Worm (Caenorhabditis elegans) whole organism, L4/young adult: Measurements from ENCODE around the gene C32D5.12.

Source experiments
- W03F9.2 ChIP-seq: fragments of 150-350 bp; optimal IDR thresholded peaks from 2 replicates; lab custom pipeline; 2014; ENCODE audit warnings: missing biosample characterization, missing genetic modification characterization
- dao-5 ChIP-seq: sonication (generic microtip); optimal IDR thresholded peaks from 2 replicates; lab custom pipeline; 2016; ENCODE audit warnings: missing genotype, missing genetic modification characterization, moderate library complexity, missing compliant biosample characterization
- him-1 ChIP-seq: sonication (generic microtip); optimal IDR thresholded peaks from 2 replicates; lab custom pipeline; 2016; ENCODE audit warnings: missing genotype, missing genetic modification reagents, missing genetic modification characterization, missing compliant biosample characterization

The C32D5.12 gene

ce11 chrII:6331222-6331830, 27.5 kb downstream of the C32D5.12 start, which contains the start of gene set-4:
Gene set-4 (minus strand): TSS chrII:6331341.
- TF ChIP-seq dao-5 (tag; lab: Kevin White, UChicago) (no peak), W03F9.2 (tag; lab: Kevin White, UChicago) (peak; percentile 51), him-1 (tag; lab: Kevin White, UChicago) (peak; percentile 78)

DNA sequence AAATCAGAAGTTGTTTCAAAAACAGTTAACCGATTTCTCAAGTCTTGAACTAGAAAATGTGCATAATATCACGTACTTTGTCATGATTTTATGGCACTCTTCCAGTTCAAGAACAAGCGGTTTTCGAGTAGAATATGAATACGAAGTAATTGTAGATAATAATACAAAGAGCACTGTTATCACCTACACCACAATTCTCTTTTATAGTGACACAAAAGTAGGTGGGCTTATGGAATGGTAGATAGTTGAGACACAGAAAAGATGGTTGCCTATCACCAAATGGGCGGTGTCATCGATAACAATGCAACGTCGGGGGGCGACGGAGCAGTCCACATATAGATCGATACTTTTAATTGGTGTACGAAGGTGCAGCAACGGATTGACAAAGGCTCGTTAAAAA, 30.1 kb downstream of the C32D5.12 start:
- no peak for TF ChIP-seq him-1 (tag; lab: Kevin White, UChicago)
- no peak for TF ChIP-seq W03F9.2 (tag; lab: Kevin White, UChicago)
- no peak for TF ChIP-seq dao-5 (tag; lab: Kevin White, UChicago)

DNA sequence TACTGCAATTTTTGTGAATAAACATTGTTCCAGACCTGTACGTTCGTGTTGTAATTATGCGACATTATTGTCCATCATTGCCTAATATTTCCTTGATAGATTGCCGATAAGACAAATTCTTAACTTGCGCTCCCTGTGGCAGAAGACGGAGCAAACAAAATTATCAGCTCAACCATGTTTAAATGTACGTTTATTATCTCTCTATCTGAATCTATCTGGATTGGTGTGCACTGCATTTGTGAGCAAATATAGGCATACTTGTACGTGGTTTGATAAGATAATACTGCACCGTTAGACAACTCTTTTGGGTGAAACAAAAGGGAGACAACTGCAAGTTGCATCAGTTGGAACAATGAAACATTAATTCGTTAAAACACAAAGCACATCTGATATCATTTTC, 31.5 kb downstream of the C32D5.12 start:
- no peak for TF ChIP-seq him-1 (tag; lab: Kevin White, UChicago)
- no peak for TF ChIP-seq dao-5 (tag; lab: Kevin White, UChicago)
- no peak for TF ChIP-seq W03F9.2 (tag; lab: Kevin White, UChicago)

- no peak for TF ChIP-seq dao-5 (tag; lab: Kevin White, UChicago)
- TF ChIP-seq W03F9.2 (tag; lab: Kevin White, UChicago), result no peak
- no peak for TF ChIP-seq him-1 (tag; lab: Kevin White, UChicago)
These were observed 34.7 kb downstream of the C32D5.12 start, which contains the start of gene sma-6 for ce11 chrII:6324086-6324485. Gene sma-6 (plus strand): TSS chrII:6324484.

ce11 chrII:6322979-6323378, 35.8 kb downstream of the C32D5.12 start, which contains the start of gene C32D5.4:
Gene C32D5.4 (minus strand): TSS chrII:6323079.
- TF ChIP-seq him-1 (tag; lab: Kevin White, UChicago) (no peak), W03F9.2 (tag; lab: Kevin White, UChicago) (no peak), dao-5 (tag; lab: Kevin White, UChicago) (no peak)

DNA sequence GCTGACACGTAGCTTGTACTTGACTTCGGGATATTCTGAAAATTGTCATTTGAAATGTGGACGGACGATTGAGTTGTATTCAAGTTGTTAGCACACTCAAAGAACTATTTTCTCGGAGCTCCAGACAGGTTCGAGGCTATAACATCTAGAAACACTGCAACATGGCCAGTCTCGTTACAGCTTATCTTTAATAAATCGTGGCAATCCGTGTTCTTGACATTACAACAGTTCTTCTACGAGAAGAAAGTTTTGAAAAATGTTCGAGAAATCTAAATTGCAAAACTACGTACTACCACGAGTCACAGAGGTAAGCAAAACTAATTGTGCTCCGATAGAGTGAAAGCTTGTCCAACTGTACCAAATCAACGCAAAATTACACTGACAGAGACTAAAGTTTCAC, 36.7 kb downstream of the C32D5.12 start:
- TF ChIP-seq W03F9.2 (tag; lab: Kevin White, UChicago) (no peak), him-1 (tag; lab: Kevin White, UChicago) (no peak), dao-5 (tag; lab: Kevin White, UChicago) (no peak)

ce11 chrII:6320655-6321388, 38.0 kb downstream of the C32D5.12 start, which contains the start of gene efr-3:
Gene efr-3 (minus strand): TSS chrII:6321159.
- TF ChIP-seq W03F9.2 (tag; lab: Kevin White, UChicago) (peak; percentile 38), dao-5 (tag; lab: Kevin White, UChicago) (no peak)

ce11 chrII:6311888-6312287, 46.9 kb downstream of the C32D5.12 start:
- TF ChIP-seq dao-5 (tag; lab: Kevin White, UChicago) (no peak), W03F9.2 (tag; lab: Kevin White, UChicago) (no peak), him-1 (tag; lab: Kevin White, UChicago) (no peak)

- TF ChIP-seq him-1 (tag; lab: Kevin White, UChicago) (no peak), dao-5 (tag; lab: Kevin White, UChicago) (no peak), W03F9.2 (tag; lab: Kevin White, UChicago) (no peak)
These were observed 47.3 kb downstream of the C32D5.12 start for ce11 chrII:6311459-6311858.

DNA sequence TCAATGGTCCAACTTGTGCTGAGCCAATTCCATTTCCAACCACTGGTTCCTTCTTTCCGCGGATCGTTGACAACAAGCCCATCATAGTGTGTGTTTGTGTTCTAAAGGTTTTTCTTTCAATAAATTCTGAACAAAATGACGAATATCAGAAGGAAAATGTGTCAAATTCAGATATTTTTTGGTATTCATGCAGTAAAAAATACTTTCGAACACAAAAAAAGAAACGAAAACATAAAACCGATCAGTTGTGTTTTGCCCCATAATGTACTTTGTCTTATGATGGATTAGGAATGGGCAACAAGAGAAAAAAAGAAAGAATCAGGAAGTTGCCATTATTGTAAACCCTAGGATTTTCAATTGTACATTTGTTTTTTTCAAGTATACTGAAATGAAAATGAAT, 49.6 kb downstream of the C32D5.12 start, which contains the start of gene glb-10:
Gene glb-10 (minus strand): TSS at position 101 of the 400 bp plus-strand sequence.
- no peak for TF ChIP-seq him-1 (tag; lab: Kevin White, UChicago)
